Worm (Caenorhabditis elegans) whole organism, young adult: Measurements from ENCODE around the gene T02B11.9.
A peak's percentile ranks its signal among the peaks of the same experiment; 100 is the strongest.

Experiments
- B0261.1 ChIP-seq: sonication (generic microtip); optimal IDR thresholded peaks from 2 replicates; lab custom pipeline; 2016; ENCODE audit warnings: mild to moderate bottlenecking, missing genetic modification characterization, moderate library complexity, missing compliant biosample characterization
- B0336.3 ChIP-seq: fragments of 200-800 bp; sonication (Bioruptor generic); IDR thresholded peaks from 2 replicates; pipeline ENCODE4 v1.3.6; 2022; ENCODE audit warnings: missing genetic modification characterization, missing compliant biosample characterization
- C06A6.2 ChIP-seq: fragments of 200-800 bp; sonication (Bioruptor generic); conservative IDR thresholded peaks from 2 replicates; pipeline ENCODE4 v1.3.6; 2022; ENCODE audit warnings: missing genetic modification characterization, missing compliant biosample characterization
- D2030.7 ChIP-seq: fragments of 200-800 bp; sonication (Bioruptor generic); IDR thresholded peaks from 2 replicates; pipeline ENCODE4 v1.3.6; 2022; ENCODE audit warnings: missing genetic modification reagents, missing genetic modification characterization, missing compliant biosample characterization
- F10E7.11 ChIP-seq: sonication (generic microtip); optimal IDR thresholded peaks from 2 replicates; lab custom pipeline; 2017; ENCODE audit warnings: mild to moderate bottlenecking, missing genetic modification characterization, moderate library complexity, missing compliant biosample characterization
- F33H1.4 ChIP-seq: fragments of 200-800 bp; sonication (Bioruptor generic); IDR thresholded peaks from 2 replicates; pipeline ENCODE4 v1.3.6; 2022; ENCODE audit warnings: missing genetic modification reagents, missing genetic modification characterization, missing compliant biosample characterization
- F37B4.10 ChIP-seq: fragments of 200-800 bp; sonication (Bioruptor generic); IDR thresholded peaks from 2 replicates; pipeline ENCODE4 v1.3.6; 2022; ENCODE audit warnings: missing genetic modification characterization, missing compliant biosample characterization
- F39B2.1 ChIP-seq: fragments of 200-800 bp; sonication (Bioruptor generic); IDR thresholded peaks from 2 replicates; pipeline ENCODE4 v1.3.6; 2022; ENCODE audit warnings: missing genetic modification reagents, missing genetic modification characterization, missing compliant biosample characterization
- F49E8.2 ChIP-seq: sonication (generic microtip); optimal IDR thresholded peaks from 3 replicates; lab custom pipeline; 2017; ENCODE audit warnings: missing genetic modification characterization, mild to moderate bottlenecking, missing compliant biosample characterization, antibody characterized with exemption, moderate library complexity; ENCODE audit not compliant: insufficient read depth
- T26A5.8 ChIP-seq: sonication (generic microtip); optimal IDR thresholded peaks from 2 replicates; lab custom pipeline; 2016; ENCODE audit warnings: missing genetic modification characterization, missing compliant biosample characterization
- Y53F4B.3 ChIP-seq: fragments of 200-800 bp; sonication (Bioruptor generic); IDR thresholded peaks from 2 replicates; pipeline ENCODE4 v1.3.6; 2022; ENCODE audit warnings: missing genetic modification reagents, missing genetic modification characterization, missing compliant biosample characterization
- Y53G8AR.9 ChIP-seq: fragments of 200-800 bp; sonication (Bioruptor generic); conservative IDR thresholded peaks from 2 replicates; pipeline ENCODE4 v1.3.6; 2022; ENCODE audit warnings: missing genetic modification reagents, missing genetic modification characterization, missing compliant biosample characterization
- Y56A3A.18 ChIP-seq: fragments of 200-800 bp; sonication (Bioruptor generic); IDR thresholded peaks from 2 replicates; pipeline ENCODE4 v1.3.6; 2022; ENCODE audit warnings: missing genetic modification reagents, missing genetic modification characterization, missing compliant biosample characterization
- Y79H2A.3 ChIP-seq: fragments of 200-800 bp; sonication (Bioruptor generic); conservative IDR thresholded peaks from 2 replicates; pipeline ENCODE4 v1.3.6; 2022; ENCODE audit warnings: missing genetic modification reagents, missing genetic modification characterization, missing compliant biosample characterization
- Y95B8A.8 ChIP-seq: fragments of 200-800 bp; sonication (Bioruptor generic); IDR thresholded peaks from 2 replicates; pipeline ENCODE4 v1.3.6; 2022; ENCODE audit warnings: missing genetic modification reagents, missing genetic modification characterization, missing compliant biosample characterization
- akir-1 ChIP-seq: fragments of 200-800 bp; sonication (Bioruptor generic); optimal IDR thresholded peaks from 2 replicates; lab custom pipeline; 2018; ENCODE audit warnings: mild to moderate bottlenecking, missing genetic modification characterization, moderate library complexity, missing compliant biosample characterization
- atf-7 ChIP-seq: sonication (generic microtip); optimal IDR thresholded peaks from 2 replicates; lab custom pipeline; 2017; ENCODE audit warnings: mild to moderate bottlenecking, missing genetic modification characterization, missing compliant biosample characterization
- attf-5 ChIP-seq: fragments of 200-800 bp; sonication (Bioruptor generic); optimal IDR thresholded peaks from 2 replicates; lab custom pipeline; 2018; ENCODE audit warnings: mild to moderate bottlenecking, missing genetic modification characterization, missing compliant biosample characterization
- attf-6 ChIP-seq: fragments of 200-800 bp; sonication (Bioruptor generic); IDR thresholded peaks from 2 replicates; pipeline ENCODE4 v1.3.6; 2022; ENCODE audit warnings: missing genetic modification reagents, missing genetic modification characterization, missing compliant biosample characterization
- ceh-100 ChIP-seq: fragments of 200-800 bp; sonication (Bioruptor generic); IDR thresholded peaks from 2 replicates; pipeline ENCODE4 v1.3.6; 2022; ENCODE audit warnings: missing genetic modification reagents, missing genetic modification characterization, missing compliant biosample characterization
- dox-1 ChIP-seq: fragments of 200-800 bp; sonication (Bioruptor generic); IDR thresholded peaks from 2 replicates; pipeline ENCODE4 v1.3.6; 2022; ENCODE audit warnings: missing genetic modification reagents, missing genetic modification characterization, missing compliant biosample characterization
- efl-1 ChIP-seq: fragments of 150-350 bp; optimal IDR thresholded peaks from 2 replicates; lab custom pipeline; 2014; ENCODE audit warnings: missing biosample characterization, missing genetic modification reagents, missing genetic modification characterization
- egl-44 ChIP-seq: fragments of 200-800 bp; sonication (Bioruptor generic); IDR thresholded peaks from 2 replicates; pipeline ENCODE4 v1.3.6; 2022; ENCODE audit warnings: missing genetic modification reagents, missing genetic modification characterization, missing compliant biosample characterization
- ekl-4 ChIP-seq: fragments of 200-800 bp; sonication (Bioruptor generic); IDR thresholded peaks from 2 replicates; pipeline ENCODE4 v1.3.6; 2022; ENCODE audit warnings: missing genetic modification reagents, missing genetic modification characterization, missing compliant biosample characterization
- him-1 ChIP-seq: sonication (generic microtip); optimal IDR thresholded peaks from 2 replicates; lab custom pipeline; 2016; ENCODE audit warnings: missing genotype, missing genetic modification reagents, missing genetic modification characterization, missing compliant biosample characterization
- hmg-20 ChIP-seq: fragments of 200-800 bp; sonication (Bioruptor generic); IDR thresholded peaks from 2 replicates; pipeline ENCODE4 v1.3.6; 2022; ENCODE audit warnings: missing genetic modification reagents, missing genetic modification characterization, missing compliant biosample characterization
- hsf-1 ChIP-seq: fragments of 200-800 bp; sonication (Bioruptor generic); IDR thresholded peaks from 2 replicates; pipeline ENCODE4 v1.3.6; 2022; ENCODE audit warnings: missing genetic modification reagents, missing genetic modification characterization, missing compliant biosample characterization
- let-607 ChIP-seq, 2 experiments: fragments of 200-800 bp in 1 of 2; sonication (Bioruptor generic) in 1 of 2; sonication (generic microtip) in 1 of 2; optimal IDR thresholded peaks; 2 replicates each; lab custom pipeline; 2016 to 2018; ENCODE audit warnings: mild to moderate bottlenecking in 2 of 2, missing compliant biosample characterization in 2 of 2, missing genetic modification characterization in 2 of 2, moderate library complexity in 2 of 2, missing genotype in 1 of 2
- lin-26 ChIP-seq: fragments of 200-800 bp; sonication (Bioruptor generic); IDR thresholded peaks from 2 replicates; pipeline ENCODE4 v1.3.6; 2022; ENCODE audit warnings: missing genetic modification reagents, missing genetic modification characterization, missing compliant biosample characterization
- lsl-1 ChIP-seq: fragments of 200-800 bp; sonication (Bioruptor generic); optimal IDR thresholded peaks from 2 replicates; lab custom pipeline; 2018; ENCODE audit warnings: mild to moderate bottlenecking, missing genetic modification characterization, moderate library complexity, missing compliant biosample characterization
- madf-6 ChIP-seq: fragments of 200-800 bp; sonication (Bioruptor generic); IDR thresholded peaks from 2 replicates; pipeline ENCODE4 v1.3.6; 2022; ENCODE audit warnings: missing genetic modification reagents, missing genetic modification characterization, missing compliant biosample characterization
- mcd-1 ChIP-seq: fragments of 200-800 bp; sonication (Bioruptor generic); IDR thresholded peaks from 2 replicates; pipeline ENCODE4 v1.3.6; 2022; ENCODE audit warnings: missing genetic modification reagents, missing genetic modification characterization, missing compliant biosample characterization
- mxl-1 ChIP-seq: sonication (generic microtip); optimal IDR thresholded peaks from 2 replicates; lab custom pipeline; 2016; ENCODE audit warnings: missing genetic modification characterization, missing compliant biosample characterization
- rcor-1 ChIP-seq: fragments of 200-800 bp; sonication (Bioruptor generic); IDR thresholded peaks from 2 replicates; pipeline ENCODE4 v1.3.6; 2022; ENCODE audit warnings: missing genetic modification reagents, missing genetic modification characterization, missing compliant biosample characterization
- repo-1 ChIP-seq: sonication (generic microtip); optimal IDR thresholded peaks from 2 replicates; lab custom pipeline; 2017; ENCODE audit warnings: mild to moderate bottlenecking, missing genetic modification characterization, missing compliant biosample characterization
- rpc-1 ChIP-seq, 2 experiments: fragments of 150-350 bp in 1 of 2; sonication (generic microtip) in 1 of 2; optimal IDR thresholded peaks; 2 replicates each; lab custom pipeline; 2014 to 2018; ENCODE audit warnings: missing biosample characterization in 1 of 2, missing genetic modification characterization in 1 of 2, missing genetic modification reagents in 1 of 2, missing genotype in 1 of 2
- sea-2 ChIP-seq: fragments of 200-800 bp; sonication (Bioruptor generic); IDR thresholded peaks from 2 replicates; pipeline ENCODE4 v1.3.6; 2022; ENCODE audit warnings: missing genetic modification characterization, missing compliant biosample characterization
- snpc-1.1 ChIP-seq: sonication (generic microtip); optimal IDR thresholded peaks from 2 replicates; lab custom pipeline; 2017; ENCODE audit warnings: missing genetic modification characterization, mild to moderate bottlenecking, missing compliant biosample characterization, antibody characterized with exemption, moderate library complexity, missing genotype, missing genetic modification reagents; ENCODE audit not compliant: insufficient read depth
- snpc-3.4 ChIP-seq: sonication (generic microtip); optimal IDR thresholded peaks from 2 replicates; lab custom pipeline; 2017; ENCODE audit warnings: missing genetic modification characterization, mild to moderate bottlenecking, missing compliant biosample characterization, antibody characterized with exemption, moderate library complexity, missing genotype, missing genetic modification reagents
- tbp1 ChIP-seq: fragments of 200-800 bp; sonication (Bioruptor generic); optimal IDR thresholded peaks from 2 replicates; lab custom pipeline; 2018; ENCODE audit warnings: mild to moderate bottlenecking, missing genetic modification characterization, missing compliant biosample characterization
- tlf-1 ChIP-seq: fragments of 200-800 bp; sonication (Bioruptor generic); optimal IDR thresholded peaks from 2 replicates; lab custom pipeline; 2018; ENCODE audit warnings: mild to moderate bottlenecking, missing genetic modification characterization, missing compliant biosample characterization
- ztf-25 ChIP-seq: fragments of 200-800 bp; sonication (Bioruptor generic); IDR thresholded peaks from 2 replicates; pipeline ENCODE4 v1.3.6; 2022; ENCODE audit warnings: missing genetic modification reagents, missing genetic modification characterization, missing compliant biosample characterization
- ztf-28 ChIP-seq: fragments of 200-800 bp; sonication (Bioruptor generic); IDR thresholded peaks from 2 replicates; pipeline ENCODE4 v1.3.6; 2022; ENCODE audit warnings: missing genetic modification reagents, missing genetic modification characterization, missing compliant biosample characterization
- ztf-6 ChIP-seq: fragments of 200-800 bp; sonication (Bioruptor generic); IDR thresholded peaks from 2 replicates; pipeline ENCODE4 v1.3.6; 2022; ENCODE audit warnings: missing genetic modification reagents, missing genetic modification characterization, missing compliant biosample characterization

Gene T02B11.9

DNA sequence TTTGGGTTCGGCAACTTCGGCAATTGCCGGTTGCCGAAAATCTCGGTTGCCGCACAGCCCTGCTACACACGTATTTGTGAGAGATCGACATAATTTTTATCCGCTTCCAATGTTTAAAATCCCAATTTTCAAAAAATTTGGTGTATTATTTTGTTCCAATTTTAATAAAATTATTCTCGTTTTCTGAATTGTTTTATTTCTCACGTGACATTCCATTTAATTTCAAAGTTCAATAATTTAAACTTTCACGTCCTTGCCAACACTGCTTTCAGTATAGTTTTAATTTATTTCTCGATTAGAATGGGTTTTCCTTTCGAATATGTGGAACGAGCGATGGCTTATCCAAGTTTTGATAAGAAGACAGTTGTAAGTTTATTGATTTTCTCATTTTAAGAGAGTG is 19.5 kb upstream of the T02B11.9 start, which contains the start of gene K09C6.2:
K09C6.2 (plus strand) TSS at position 301 of the 400 bp plus-strand sequence.
- no peak for TF ChIP-seq let-607 (tag; optimal IDR thresholded peaks at IDR 0.05; lab: Kevin White, UChicago)

DNA sequence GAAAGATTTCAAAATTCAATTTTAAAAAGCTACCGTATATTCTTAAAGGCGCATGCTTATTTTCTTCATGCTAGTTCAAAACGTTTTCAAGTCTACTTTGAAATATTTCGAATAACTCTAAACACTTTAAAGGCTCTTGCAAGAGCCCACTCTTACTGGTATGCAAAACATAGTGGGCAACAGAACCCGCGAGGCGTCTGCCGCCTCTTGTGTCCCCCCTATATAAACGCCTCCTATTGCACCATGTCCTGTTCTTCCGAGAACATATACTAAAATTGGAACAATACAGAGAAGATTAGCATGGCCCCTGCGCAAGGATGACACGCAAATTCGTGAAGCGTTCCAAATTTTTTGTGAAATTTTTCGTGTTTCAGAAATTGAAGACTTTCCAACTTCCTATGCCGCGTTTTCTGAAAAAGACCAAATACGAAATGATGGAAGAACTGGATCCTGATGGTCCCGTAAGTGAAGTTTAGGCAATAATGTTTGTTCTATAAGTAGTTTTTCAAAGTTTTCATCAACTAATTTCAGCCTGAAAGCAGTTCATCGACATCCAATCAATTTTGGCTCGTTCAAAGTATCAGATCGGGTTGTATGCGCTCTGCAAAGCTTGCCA is 17.1 kb upstream of the T02B11.9 start:
- TF ChIP-seq tbp1 (GFP tag; lab: Kevin White, UChicago) (peak; percentile 79), F39B2.1 (no peak), mxl-1 (tag; lab: Kevin White, UChicago) (peak; percentile 32), efl-1 (GFP tag; lab: Kevin White, UChicago) (no peak), B0261.1 (tag; lab: Kevin White, UChicago) (peak; percentile 55), attf-6 (0 out of 2 replicates have a peak, but pooled peaks have one; percentile 31), F10E7.11 (tag; lab: Kevin White, UChicago) (no peak), tlf-1 (GFP tag; lab: Kevin White, UChicago) (no peak), snpc-1.1 (tag; lab: Kevin White, UChicago) (peak; percentile 90), sea-2 (GFP tag; lab: Robert Waterston, UW) (peak; percentile 64; the same call in 1 of the 2 replicates), T26A5.8 (tag; lab: Kevin White, UChicago) (no peak), hmg-20 (GFP tag; lab: Robert Waterston, UW) (0 out of 2 replicates have a peak, but pooled peaks have one; percentile 67), ztf-25 (GFP tag; lab: Robert Waterston, UW) (no peak), Y53F4B.3 (GFP tag; lab: Robert Waterston, UW) (no peak), Y56A3A.18 (GFP tag; lab: Robert Waterston, UW) (peak; percentile 84), ekl-4 (GFP tag; lab: Robert Waterston, UW) (peak; percentile 38; the same call in 1 of the 2 replicates), madf-6 (GFP tag; lab: Robert Waterston, UW) (peak; percentile 81), Y79H2A.3 (no peak), lsl-1 (GFP tag; lab: Kevin White, UChicago) (peak; percentile 7), dox-1 (GFP tag; lab: Robert Waterston, UW) (peak; percentile 60), ceh-100 (peak; percentile 46; the same call in 1 of the 2 replicates), repo-1 (tag; lab: Kevin White, UChicago) (no peak), him-1 (peak; percentile 85), attf-5 (GFP tag; lab: Kevin White, UChicago) (no peak), lin-26 (GFP tag; lab: Robert Waterston, UW) (peak; percentile 83), Y95B8A.8 (GFP tag; lab: Robert Waterston, UW) (no peak), rpc-1 (optimal IDR thresholded peaks at IDR 0.05; lab: Kevin White, UChicago) (peak; percentile 54), rpc-1 (tag; optimal IDR thresholded peaks at IDR 0.05; lab: Kevin White, UChicago) (peak; percentile 74), F49E8.2 (tag; lab: Kevin White, UChicago) (no peak), F33H1.4 (GFP tag; lab: Robert Waterston, UW) (0 out of 2 replicates have a peak, but pooled peaks have one; percentile 17), D2030.7 (GFP tag; lab: Robert Waterston, UW) (peak; percentile 56; the same call in 1 of the 2 replicates), ztf-6 (GFP tag; lab: Robert Waterston, UW) (0 out of 2 replicates have a peak, but pooled peaks have one; percentile 51), F37B4.10 (GFP tag; lab: Robert Waterston, UW) (no peak), Y53G8AR.9 (GFP tag; lab: Robert Waterston, UW) (0 out of 2 replicates have a peak, but pooled peaks have one; percentile 51), egl-44 (GFP tag; lab: Robert Waterston, UW) (0 out of 2 replicates have a peak, but pooled peaks have one; percentile 36), ztf-28 (GFP tag; lab: Robert Waterston, UW) (no peak), hsf-1 (peak; percentile 66; the same call in 1 of the 2 replicates), snpc-3.4 (peak; percentile 86), atf-7 (no peak), C06A6.2 (GFP tag; lab: Robert Waterston, UW) (no peak), B0336.3 (GFP tag; lab: Robert Waterston, UW) (no peak), rcor-1 (GFP tag; lab: Robert Waterston, UW) (peak; percentile 71), mcd-1 (GFP tag; lab: Robert Waterston, UW) (peak; percentile 69), akir-1 (GFP tag; lab: Kevin White, UChicago) (no peak)
